Fruit fly (Drosophila melanogaster) whole organism, adult: Measurements from ENCODE around the gene CG1552.

ENCODE experiments used
- CG14711 ChIP-seq: fragments of 200-800 bp; sonication (Bioruptor generic); optimal IDR thresholded peaks from 2 replicates; lab custom pipeline; 2018; ENCODE audit warnings: missing biosample characterization, mild to moderate bottlenecking, missing genetic modification characterization, moderate library complexity
- CG33017 ChIP-seq: fragments of 200-800 bp; sonication (Bioruptor generic); optimal IDR thresholded peaks from 2 replicates; lab custom pipeline; 2018; ENCODE audit warnings: missing biosample characterization, mild to moderate bottlenecking, missing genetic modification characterization, moderate library complexity
- Clk ChIP-seq: fragments of 200-800 bp; sonication (Bioruptor generic); optimal IDR thresholded peaks from 2 replicates; lab custom pipeline; 2017; ENCODE audit warnings: missing biosample characterization, missing genetic modification characterization
- Crg-1 ChIP-seq: fragments of 200-800 bp; sonication (Bioruptor generic); optimal IDR thresholded peaks from 2 replicates; lab custom pipeline; 2016; ENCODE audit warnings: missing biosample characterization, missing genetic modification characterization
- Mnt ChIP-seq: fragments of 200-800 bp; sonication (Bioruptor generic); optimal IDR thresholded peaks from 2 replicates; lab custom pipeline; 2016; ENCODE audit warnings: missing biosample characterization, mild to moderate bottlenecking, missing genetic modification characterization
- tj ChIP-seq: fragments of 200-800 bp; sonication (Bioruptor generic); optimal IDR thresholded peaks from 3 replicates; lab custom pipeline; 2017; ENCODE audit warnings: missing biosample characterization, mild to moderate bottlenecking, missing genetic modification characterization, moderate library complexity

- no peak for TF ChIP-seq Mnt (GFP tag; lab: Kevin White, UChicago)
- no peak for TF ChIP-seq CG33017 (tag; lab: Kevin White, UChicago)
- TF ChIP-seq Clk (GFP tag; lab: Kevin White, UChicago), result no peak
- TF ChIP-seq CG14711 (tag; lab: Kevin White, UChicago), result no peak
- peak; percentile 91 for TF ChIP-seq tj (GFP tag; lab: Kevin White, UChicago)
- TF ChIP-seq Crg-1 (GFP tag; lab: Kevin White, UChicago), result no peak
These were observed 29.7 kb upstream of the CG1552 start for dm6 chrX:11083007-11083406.
